Worm (Caenorhabditis elegans): ENCODE data around the gene F41H8.1.
"Not testable (repeated sequence)": the region's sequence is repeated elsewhere in the genome, so short reads cannot be mapped to it uniquely, and the experiment has no call there.

DNA sequence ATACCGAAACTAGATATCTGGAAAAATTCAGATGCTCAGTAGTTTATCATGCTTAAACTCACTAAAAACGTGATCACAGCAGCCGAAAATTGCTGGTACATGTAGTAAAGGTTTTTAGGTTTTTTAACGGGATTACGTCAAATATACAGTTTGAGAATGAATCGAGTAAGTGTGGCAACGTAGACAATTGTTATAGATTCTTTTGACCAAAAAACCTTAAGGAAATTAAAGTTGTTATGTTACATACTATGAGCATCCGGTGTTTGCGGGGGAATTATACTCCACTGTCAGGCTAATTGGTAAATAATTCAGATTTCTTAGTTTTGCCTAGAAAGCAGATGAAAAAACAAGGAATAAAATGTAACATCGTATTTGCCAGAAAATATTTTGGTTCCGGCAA is 12.8 kb upstream of the F41H8.1 start, which contains the start of gene srx-32:
- not testable (repeated sequence) for TF ChIP-seq Y53F4B.3 (GFP tag; IDR thresholded peaks at IDR 0.05); pha-4 (tag; optimal IDR thresholded peaks at IDR 0.05); cebp-2 (GFP tag; IDR thresholded peaks at IDR 0.05)
